Fruit fly (Drosophila melanogaster) whole organism, prepupa: ENCODE measurements around the gene CG15429.

Source experiments
- CG31627 ChIP-seq: fragments of 200-800 bp; sonication (Bioruptor generic); optimal IDR thresholded peaks from 3 replicates; lab custom pipeline; 2016; ENCODE audit warnings: missing biosample characterization, missing genetic modification characterization
- CG32006 ChIP-seq: fragments of 200-800 bp; sonication (Bioruptor generic); optimal IDR thresholded peaks from 3 replicates; lab custom pipeline; 2017; ENCODE audit warnings: missing biosample characterization, mild to moderate bottlenecking, missing genetic modification characterization
- OdsH ChIP-seq: fragments of 200-800 bp; sonication (Bioruptor generic); optimal IDR thresholded peaks from 3 replicates; lab custom pipeline; 2016; ENCODE audit warnings: missing biosample characterization, missing genetic modification characterization
- Sox102F ChIP-seq: fragments of 200-800 bp; sonication (Bioruptor generic); optimal IDR thresholded peaks from 2 replicates; lab custom pipeline; 2016; ENCODE audit warnings: missing biosample characterization, mild to moderate bottlenecking, missing genetic modification characterization
- eg ChIP-seq: fragments of 200-800 bp; sonication (Bioruptor generic); IDR thresholded peaks from 3 replicates; pipeline ENCODE4 v1.3.6; 2022; ENCODE audit warnings: missing biosample characterization, missing genetic modification characterization

- TF ChIP-seq eg (GFP tag; lab: Robert Waterston, UW) (no peak), CG31627 (GFP tag; lab: Kevin White, UChicago) (no peak), OdsH (GFP tag; lab: Kevin White, UChicago) (no peak), CG32006 (GFP tag; lab: Kevin White, UChicago) (no peak), Sox102F (GFP tag; lab: Kevin White, UChicago) (no peak)
Observed at dm6 chr2L:4365792-4366326, 13.1 kb downstream of the CG15429 start.
